Worm (Caenorhabditis elegans) whole organism, L3 larva: ENCODE results near the gene C04C3.6.
A peak's percentile ranks its signal among the peaks of the same experiment; 100 is the strongest.

ENCODE experiments used
- R02D3.7 ChIP-seq: fragments of 150-350 bp; optimal IDR thresholded peaks from 2 replicates; lab custom pipeline; 2014; ENCODE audit warnings: missing biosample characterization, missing genetic modification characterization
- ZK546.5 ChIP-seq: sonication (generic microtip); optimal IDR thresholded peaks from 2 replicates; lab custom pipeline; 2017; ENCODE audit warnings: missing biosample characterization, missing genetic modification characterization
- aly-2 ChIP-seq: fragments of 150-350 bp; optimal IDR thresholded peaks from 2 replicates; lab custom pipeline; 2014; ENCODE audit warnings: missing biosample characterization, missing genetic modification characterization
- ceh-28 ChIP-seq: fragments of 150-350 bp; optimal IDR thresholded peaks from 2 replicates; lab custom pipeline; 2014; ENCODE audit warnings: missing biosample characterization, missing genetic modification reagents, missing genetic modification characterization
- ceh-82 ChIP-seq: fragments of 150-350 bp; optimal IDR thresholded peaks from 2 replicates; lab custom pipeline; 2014; ENCODE audit warnings: missing biosample characterization, missing genetic modification characterization
- ceh-9 ChIP-seq: sonication (generic microtip); optimal IDR thresholded peaks from 2 replicates; lab custom pipeline; 2018; ENCODE audit warnings: missing biosample characterization, missing genetic modification characterization
- daf-12 ChIP-seq: fragments of 150-350 bp; optimal IDR thresholded peaks from 2 replicates; lab custom pipeline; 2014; ENCODE audit warnings: missing biosample characterization, missing genetic modification reagents, missing genetic modification characterization
- egl-5 ChIP-seq: fragments of 150-350 bp; optimal IDR thresholded peaks from 2 replicates; lab custom pipeline; 2017; ENCODE audit warnings: missing biosample characterization, missing genetic modification reagents, missing genetic modification characterization, inconsistent platforms
- elt-1 ChIP-seq: fragments of 150-350 bp; optimal IDR thresholded peaks from 2 replicates; lab custom pipeline; 2014; ENCODE audit warnings: missing biosample characterization, missing genetic modification characterization
- elt-3 ChIP-seq, 3 experiments: fragments of 150-350 bp in 1 of 3; sonication (generic microtip) in 2 of 3; optimal IDR thresholded peaks; 2 replicates in 2 of 3; 4 replicates in 1 of 3; lab custom pipeline; 2014 to 2017; ENCODE audit warnings: missing biosample characterization in 3 of 3, missing genetic modification characterization in 3 of 3
- eor-1 ChIP-seq, 2 experiments: fragments of 150-350 bp; optimal IDR thresholded peaks; 2 replicates each; lab custom pipeline; 2014 to 2018; ENCODE audit warnings: missing biosample characterization in 2 of 2, missing genetic modification characterization in 2 of 2
- fkh-2 ChIP-seq: fragments of 150-350 bp; optimal IDR thresholded peaks from 2 replicates; lab custom pipeline; 2014; ENCODE audit warnings: missing biosample characterization, missing genetic modification reagents, missing genetic modification characterization
- fos-1 ChIP-seq: fragments of 150-350 bp; optimal IDR thresholded peaks from 2 replicates; lab custom pipeline; 2014; ENCODE audit warnings: missing biosample characterization, missing genetic modification characterization
- hmg-11 ChIP-seq: sonication (generic microtip); optimal IDR thresholded peaks from 2 replicates; lab custom pipeline; 2016; ENCODE audit warnings: missing genetic modification characterization, missing compliant biosample characterization
- jun-1 ChIP-seq: fragments of 150-350 bp; optimal IDR thresholded peaks from 2 replicates; lab custom pipeline; 2014; ENCODE audit warnings: missing biosample characterization, missing genetic modification reagents, missing genetic modification characterization
- lin-39 ChIP-seq: fragments of 150-350 bp; optimal IDR thresholded peaks from 2 replicates; lab custom pipeline; 2018; ENCODE audit warnings: missing biosample characterization, missing genetic modification reagents, missing genetic modification characterization
- lsy-12 ChIP-seq: sonication (generic microtip); optimal IDR thresholded peaks from 2 replicates; lab custom pipeline; 2016; ENCODE audit warnings: mild to moderate bottlenecking, missing genetic modification characterization, missing compliant biosample characterization
- mdl-1 ChIP-seq: fragments of 150-350 bp; optimal IDR thresholded peaks from 2 replicates; lab custom pipeline; 2014; ENCODE audit warnings: missing biosample characterization, missing genetic modification characterization
- mml-1 ChIP-seq: fragments of 150-350 bp; sonication (generic microtip); optimal IDR thresholded peaks from 3 replicates; lab custom pipeline; 2014; ENCODE audit warnings: missing biosample characterization, missing genetic modification characterization
- nfya-1 ChIP-seq: sonication (generic microtip); optimal IDR thresholded peaks from 2 replicates; lab custom pipeline; 2017; ENCODE audit warnings: missing genetic modification characterization, mild to moderate bottlenecking, missing compliant biosample characterization, antibody characterized with exemption, moderate library complexity; ENCODE audit not compliant: insufficient read depth
- nhr-11 ChIP-seq: fragments of 150-350 bp; optimal IDR thresholded peaks from 2 replicates; lab custom pipeline; 2014; ENCODE audit warnings: missing biosample characterization, missing genetic modification characterization
- nhr-12 ChIP-seq: fragments of 150-350 bp; optimal IDR thresholded peaks from 2 replicates; lab custom pipeline; 2014; ENCODE audit warnings: missing biosample characterization, missing genetic modification characterization
- nhr-23 ChIP-seq: fragments of 150-350 bp; optimal IDR thresholded peaks from 2 replicates; lab custom pipeline; 2014; ENCODE audit warnings: missing biosample characterization, missing genetic modification reagents, missing genetic modification characterization
- nhr-237 ChIP-seq: fragments of 150-350 bp; optimal IDR thresholded peaks from 2 replicates; lab custom pipeline; 2014; ENCODE audit warnings: missing biosample characterization, missing genetic modification characterization
- nhr-25 ChIP-seq: sonication (generic microtip); optimal IDR thresholded peaks from 2 replicates; lab custom pipeline; 2017; ENCODE audit warnings: missing biosample characterization, missing genetic modification characterization
- nhr-28 ChIP-seq: fragments of 150-350 bp; optimal IDR thresholded peaks from 2 replicates; lab custom pipeline; 2014; ENCODE audit warnings: missing biosample characterization, missing genetic modification characterization
- nhr-67 ChIP-seq: fragments of 150-350 bp; optimal IDR thresholded peaks from 2 replicates; lab custom pipeline; 2014; ENCODE audit warnings: missing biosample characterization, missing genetic modification characterization
- nhr-77 ChIP-seq: fragments of 150-350 bp; optimal IDR thresholded peaks from 2 replicates; lab custom pipeline; 2014; ENCODE audit warnings: missing biosample characterization, missing genetic modification characterization
- pha-4 ChIP-seq: fragments of 150-350 bp; optimal IDR thresholded peaks from 2 replicates; lab custom pipeline; 2014; ENCODE audit warnings: missing biosample characterization, missing genetic modification reagents, missing genetic modification characterization
- pqm-1 ChIP-seq: fragments of 150-350 bp; optimal IDR thresholded peaks from 2 replicates; lab custom pipeline; 2017; ENCODE audit warnings: missing biosample characterization, missing genetic modification characterization, inconsistent platforms
- snpc-4 ChIP-seq: fragments of 150-350 bp; optimal IDR thresholded peaks from 2 replicates; lab custom pipeline; 2014; ENCODE audit warnings: missing biosample characterization, missing genetic modification characterization
- unc-39 ChIP-seq: sonication (generic microtip); optimal IDR thresholded peaks from 4 replicates; lab custom pipeline; 2017; ENCODE audit warnings: missing biosample characterization, missing genetic modification characterization
- unc-62 ChIP-seq: fragments of 150-350 bp; sonication (generic microtip); optimal IDR thresholded peaks from 4 replicates; lab custom pipeline; 2014; ENCODE audit warnings: missing biosample characterization, missing genetic modification reagents, missing genetic modification characterization
- zag-1 ChIP-seq: fragments of 150-350 bp; optimal IDR thresholded peaks from 2 replicates; lab custom pipeline; 2014; ENCODE audit warnings: missing biosample characterization, missing genetic modification characterization
- ztf-4 ChIP-seq: fragments of 150-350 bp; optimal IDR thresholded peaks from 2 replicates; lab custom pipeline; 2014; ENCODE audit warnings: missing biosample characterization, missing genetic modification characterization

The C04C3.6 gene

DNA sequence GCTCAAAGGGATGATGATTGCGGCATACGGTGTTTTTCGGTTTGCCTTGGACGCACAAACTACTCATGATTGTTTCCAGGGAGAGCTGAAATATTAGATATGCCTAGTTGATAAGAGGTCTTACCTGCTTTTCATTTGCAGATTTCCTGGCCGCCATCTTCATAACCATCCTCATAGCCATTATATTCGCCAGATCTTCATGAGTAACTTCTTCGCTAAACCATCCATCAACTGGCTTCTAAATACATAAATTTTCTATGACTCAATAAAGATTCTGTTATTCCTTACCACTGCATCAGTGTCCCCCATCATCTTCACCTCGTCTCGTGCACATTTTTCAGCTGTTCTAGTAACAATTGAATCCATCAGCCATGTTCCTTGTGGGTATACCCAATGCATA, 20.1 kb upstream of the C04C3.6 start:
- TF ChIP-seq ceh-28 (tag; lab: Kevin White, UChicago), result no peak

DNA sequence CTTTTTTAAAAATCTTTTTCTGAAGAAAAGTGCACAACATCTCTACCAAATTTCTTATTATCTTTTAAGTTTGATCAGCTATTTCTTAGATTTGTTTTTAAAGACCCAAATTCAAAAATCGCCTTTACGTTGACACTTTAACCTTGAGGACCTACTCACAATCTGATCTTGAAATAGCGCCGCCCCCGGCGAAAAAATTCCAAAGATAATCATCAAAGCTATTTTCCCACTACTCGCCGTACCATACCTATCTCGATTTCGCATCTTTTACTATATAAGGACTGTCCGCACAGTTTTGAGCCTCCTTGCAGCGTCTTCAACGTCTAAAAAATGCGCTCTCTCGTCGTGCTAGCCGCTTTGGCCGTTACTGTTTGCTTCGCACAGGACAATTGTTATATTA, 18.4 kb upstream of the C04C3.6 start, which contains the start of gene grd-10:
grd-10 (plus strand) TSS at position 208 of the 400 bp plus-strand sequence.
- TF ChIP-seq elt-1 (tag; lab: Kevin White, UChicago) (peak; percentile 91), nhr-23 (no peak), aly-2 (tag; lab: Kevin White, UChicago) (no peak), nhr-25 (tag; lab: Kevin White, UChicago) (peak; percentile 19)

DNA sequence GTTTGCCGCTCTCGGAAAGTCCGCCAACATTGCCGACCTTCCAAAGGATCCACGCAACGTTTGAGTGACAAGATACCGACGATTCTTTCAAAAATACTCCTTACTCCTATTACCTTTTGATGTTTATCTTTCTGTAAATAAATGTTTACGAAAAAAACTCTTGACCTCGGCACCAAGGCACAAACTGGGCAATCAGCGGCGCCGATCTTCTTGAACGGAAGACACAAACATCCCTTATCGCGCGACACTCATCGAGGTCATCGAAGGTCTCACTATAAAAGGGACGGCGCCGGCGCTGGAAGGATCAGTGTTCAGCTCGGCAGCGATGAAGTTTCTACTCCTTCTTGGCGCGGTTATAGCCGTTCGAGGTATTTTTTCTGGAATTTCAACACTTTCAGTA, 16.9 kb upstream of the C04C3.6 start, which contains the start of gene grd-3:
grd-3 (plus strand) TSS at position 302 of the 400 bp plus-strand sequence.
- peak; percentile 88 for TF ChIP-seq elt-1 (tag; lab: Kevin White, UChicago)
- TF ChIP-seq elt-3 (tag; optimal IDR thresholded peaks at IDR 0.05; lab: Kevin White, UChicago), result no peak
- no peak for TF ChIP-seq daf-12 (tag; lab: Kevin White, UChicago)
- no peak for TF ChIP-seq R02D3.7 (tag; lab: Kevin White, UChicago)
- no peak for TF ChIP-seq nhr-237
- no peak for TF ChIP-seq nhr-12
- no peak for TF ChIP-seq nfya-1 (tag; lab: Kevin White, UChicago)
- no peak for TF ChIP-seq lsy-12
- no peak for TF ChIP-seq nhr-28 (tag; lab: Kevin White, UChicago)
- TF ChIP-seq ceh-9, result no peak
- no peak for TF ChIP-seq zag-1 (tag; lab: Kevin White, UChicago)
- no peak for TF ChIP-seq hmg-11 (tag; lab: Kevin White, UChicago)
- no peak for TF ChIP-seq nhr-67
- no peak for TF ChIP-seq snpc-4 (tag; lab: Kevin White, UChicago)
- TF ChIP-seq eor-1 (tag; optimal IDR thresholded peaks at IDR 0.05; lab: Kevin White, UChicago), result no peak
- no peak for TF ChIP-seq jun-1 (tag; lab: Kevin White, UChicago)
- TF ChIP-seq pqm-1 (tag; lab: Kevin White, UChicago), result no peak
- TF ChIP-seq nhr-25 (tag; lab: Kevin White, UChicago), result peak; percentile 78
- TF ChIP-seq fkh-2 (tag; lab: Kevin White, UChicago), result no peak
- no peak for TF ChIP-seq mml-1 (tag; lab: Kevin White, UChicago)
- no peak for TF ChIP-seq lin-39 (tag; lab: Kevin White, UChicago)
- no peak for TF ChIP-seq unc-39 (tag; lab: Kevin White, UChicago)
- no peak for TF ChIP-seq ceh-82 (tag; lab: Kevin White, UChicago)
- no peak for TF ChIP-seq ZK546.5 (tag; lab: Kevin White, UChicago)
- TF ChIP-seq nhr-23, result peak; percentile 50
- TF ChIP-seq fos-1 (tag; lab: Kevin White, UChicago), result no peak

DNA sequence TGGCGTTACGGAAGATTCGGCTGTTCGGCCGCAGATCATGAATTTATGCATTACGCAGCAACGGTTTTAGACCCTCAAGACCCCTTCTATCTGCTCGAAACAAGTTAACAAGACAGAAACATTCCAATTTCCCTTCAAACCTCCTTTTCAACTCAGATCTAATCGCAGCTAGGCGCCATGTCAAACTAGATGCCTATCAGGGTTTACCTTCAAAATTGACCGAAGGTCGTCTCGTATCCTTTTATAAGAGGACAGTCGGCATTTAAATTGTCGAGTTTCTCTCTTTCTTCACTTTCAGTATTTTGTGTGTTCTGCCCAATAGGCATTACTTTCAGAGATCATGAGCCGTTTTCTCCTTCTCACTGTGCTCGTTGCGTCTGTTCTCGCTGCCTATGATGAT, 15.6 kb upstream of the C04C3.6 start, which contains the start of gene grd-13:
grd-13 (plus strand) TSS at position 291 of the 400 bp plus-strand sequence.
- peak; percentile 89 for TF ChIP-seq elt-1 (tag; lab: Kevin White, UChicago)
- no peak for TF ChIP-seq eor-1 (tag; optimal IDR thresholded peaks at IDR 0.05; lab: Kevin White, UChicago)
- TF ChIP-seq nhr-25 (tag; lab: Kevin White, UChicago), result peak; percentile 71

DNA sequence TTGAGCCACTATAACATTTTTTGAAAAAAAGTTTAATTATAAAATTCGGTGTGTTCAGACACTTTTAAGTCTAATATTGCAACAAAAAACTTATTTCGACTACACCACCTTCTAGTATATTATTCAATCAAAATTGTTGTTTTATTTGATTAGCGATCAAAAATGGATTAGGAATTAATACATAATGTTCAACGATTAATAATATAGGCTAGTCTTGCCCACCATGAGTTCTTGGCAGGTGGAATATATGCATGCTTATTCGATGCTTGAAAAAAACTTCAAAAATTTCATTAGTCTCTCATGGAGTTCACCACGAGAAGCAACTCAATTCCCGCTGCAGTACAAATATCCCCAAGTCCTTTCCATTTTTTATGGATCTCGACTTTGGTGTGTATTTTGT, 13.6 kb upstream of the C04C3.6 start, which contains the start of gene srz-32:
srz-32 (plus strand) TSS at position 301 of the 400 bp plus-strand sequence.
- TF ChIP-seq mdl-1 (tag; lab: Kevin White, UChicago) (no peak), egl-5 (tag; lab: Kevin White, UChicago) (no peak), unc-62 (no peak), pha-4 (tag; lab: Kevin White, UChicago) (no peak), nfya-1 (tag; lab: Kevin White, UChicago) (no peak), ztf-4 (no peak), fkh-2 (tag; lab: Kevin White, UChicago) (no peak), nhr-77 (tag; lab: Kevin White, UChicago) (no peak), ZK546.5 (tag; lab: Kevin White, UChicago) (no peak), lin-39 (tag; lab: Kevin White, UChicago) (no peak), nhr-11 (no peak)
- TF ChIP-seq, all 47 proteins: peak for 0
